Worm (Caenorhabditis elegans): Measurements from ENCODE around the gene H23L24.4.
A peak's percentile ranks its signal among the peaks of the same experiment; 100 is the strongest.

The H23L24.4 gene

ce11 chrIV:8687605-8688191, 17.7 kb downstream of the H23L24.4 start, which contains the start of gene snrp-3:
TSS of gene snrp-3 (minus strand) at chrIV:8687810.
- TF ChIP-seq F49E8.2 (tag; optimal IDR thresholded peaks at IDR 0.05; ENCODE audit: borderline replicate concordance) (no peak), F26F4.8 (GFP tag; conservative IDR thresholded peaks at IDR 0.05) (no peak), lin-15B (tag; optimal IDR thresholded peaks at IDR 0.05) (peak; percentile 52), hif-1 (tag; optimal IDR thresholded peaks at IDR 0.05) (peak in 1 of 2 experiments; percentile 9), fos-1 (tag; optimal IDR thresholded peaks at IDR 0.05) (no peak), daf-16 (GFP tag; optimal IDR thresholded peaks at IDR 0.05) (peak in 1 of 2 experiments; percentile 48), daf-16 (tag; optimal IDR thresholded peaks at IDR 0.05) (peak; percentile 65), F10B5.3 (tag; optimal IDR thresholded peaks at IDR 0.05) (peak; percentile 72), mes-2 (tag; optimal IDR thresholded peaks at IDR 0.05; ENCODE audit: poor library complexity, severe bottlenecking) (no peak), jun-1 (tag; optimal IDR thresholded peaks at IDR 0.05) (peak; percentile 3), nhr-28 (tag; optimal IDR thresholded peaks at IDR 0.05) (peak; percentile 42), unc-62 (GFP tag; optimal IDR thresholded peaks at IDR 0.05 in 1 of 2) (peak in 1 of 2 experiments; percentile 93), unc-62 (tag; optimal IDR thresholded peaks at IDR 0.05) (no peak), hlh-30 (tag; optimal IDR thresholded peaks at IDR 0.05; ENCODE audit: insufficient read depth) (peak; percentile 85), mdl-1 (tag; optimal IDR thresholded peaks at IDR 0.05) (peak in 1 of 2 experiments; percentile 92), mdt-29 (GFP tag; IDR thresholded peaks at IDR 0.05) (no peak), pha-4 (GFP tag; IDR thresholded peaks at IDR 0.05) (0 out of 2 replicates have a peak, but pooled peaks have one; percentile 10), pha-4 (tag; optimal IDR thresholded peaks at IDR 0.05) (peak; percentile 57), nhr-48 (tag; optimal IDR thresholded peaks at IDR 0.05) (peak; percentile 54), dpl-1 (GFP tag; optimal IDR thresholded peaks at IDR 0.05) (peak; percentile 96), T20F7.1 (GFP tag; optimal IDR thresholded peaks at IDR 0.05) (peak; percentile 83), nhr-42 (GFP tag; IDR thresholded peaks at IDR 0.05) (peak; percentile 62; the same call in 1 of the 2 replicates), zip-2 (tag; optimal IDR thresholded peaks at IDR 0.05) (peak; percentile 47), Y48G9A.11 (GFP tag; IDR thresholded peaks at IDR 0.05) (0 out of 2 replicates have a peak, but pooled peaks have one; percentile 26), hmg-1.1 (GFP tag; IDR thresholded peaks at IDR 0.05) (no peak; the same call in 1 of the 2 replicates), pqm-1 (tag; optimal IDR thresholded peaks at IDR 0.05) (peak; percentile 6), dmd-9 (GFP tag; IDR thresholded peaks at IDR 0.05) (no peak), nhr-102 (tag; optimal IDR thresholded peaks at IDR 0.05) (peak; percentile 83), zip-11 (GFP tag; IDR thresholded peaks at IDR 0.05) (no peak), rbr-2 (tag; optimal IDR thresholded peaks at IDR 0.05) (peak; percentile 64), nhr-6 (tag; optimal IDR thresholded peaks at IDR 0.05) (peak; percentile 83), lsy-2 (tag; optimal IDR thresholded peaks at IDR 0.05) (peak in 1 of 2 experiments; percentile 94), aha-1 (tag) (peak; percentile 75), madf-9 (GFP tag; conservative IDR thresholded peaks at IDR 0.05) (no peak), lin-38 (GFP tag; IDR thresholded peaks at IDR 0.05) (peak; percentile 82), arid-1 (GFP tag; conservative IDR thresholded peaks at IDR 0.05) (0 out of 2 replicates have a peak, but pooled peaks have one; percentile 20), F37D6.2 (tag; optimal IDR thresholded peaks at IDR 0.05) (peak; percentile 49), duxl-1 (tag; optimal IDR thresholded peaks at IDR 0.05; ENCODE audit: poor library complexity) (peak; percentile 80), php-3 (GFP tag; IDR thresholded peaks at IDR 0.05) (no peak), mep-1 (tag; optimal IDR thresholded peaks at IDR 0.05) (peak; percentile 87), nhr-25 (tag; optimal IDR thresholded peaks at IDR 0.05; ENCODE audit: borderline replicate concordance, insufficient read depth) (peak; percentile 53), sdz-12 (GFP tag; optimal IDR thresholded peaks at IDR 0.05) (no peak), ama-1 (optimal IDR thresholded peaks at IDR 0.05) (peak; percentile 29), fkh-10 (GFP tag; optimal IDR thresholded peaks at IDR 0.05) (peak; percentile 55), zfp-3 (GFP tag; conservative IDR thresholded peaks at IDR 0.05) (0 out of 2 replicates have a peak, but pooled peaks have one; percentile 60), cey-2 (tag; optimal IDR thresholded peaks at IDR 0.05; ENCODE audit: borderline replicate concordance, insufficient read depth) (no peak), egl-27 (tag; optimal IDR thresholded peaks at IDR 0.05) (no peak), lin-1 (GFP tag; IDR thresholded peaks at IDR 0.05) (no peak), nhr-11 (tag; optimal IDR thresholded peaks at IDR 0.05) (peak; percentile 37), lin-13 (GFP tag; optimal IDR thresholded peaks at IDR 0.05) (peak; percentile 67)

Data from whole organism, L4 larva.